Fruit fly (Drosophila melanogaster): ENCODE data around the gene ALiX.

- no peak for TF ChIP-seq Sin3A (optimal IDR thresholded peaks at IDR 0.05)
- TF ChIP-seq psq (optimal IDR thresholded peaks at IDR 0.05) = no peak
These were observed 44.8 kb downstream of the ALiX start for dm6 chr3R:27655109-27655508.
